Fruit fly (Drosophila melanogaster) whole organism, embryonic: Measurements from ENCODE around the gene IA-2.
A peak's percentile ranks its signal among the peaks of the same experiment; 100 is the strongest.

Source experiments
- CG1233 ChIP-seq: fragments of 200-800 bp; sonication (Bioruptor generic); optimal IDR thresholded peaks from 4 replicates; lab custom pipeline; 2018; ENCODE audit warnings: missing biosample characterization, mild to moderate bottlenecking, missing genetic modification characterization
- CG12744 ChIP-seq: fragments of 200-800 bp; sonication (Bioruptor generic); optimal IDR thresholded peaks from 2 replicates; lab custom pipeline; 2016; ENCODE audit warnings: missing biosample characterization, missing genetic modification characterization
- CG15514 ChIP-seq: fragments of 200-800 bp; sonication (Bioruptor generic); optimal IDR thresholded peaks from 3 replicates; lab custom pipeline; 2017; ENCODE audit warnings: missing biosample characterization, missing genetic modification characterization, mild to moderate bottlenecking, moderate library complexity, missing genetic modification reagents
- CG17328 ChIP-seq: fragments of 200-800 bp; sonication (Bioruptor generic); IDR thresholded peaks from 2 replicates; pipeline ENCODE4 v1.3.6; 2022; ENCODE audit warnings: missing biosample characterization, missing genetic modification characterization
- CG2678 ChIP-seq: fragments of 200-800 bp; sonication (Bioruptor generic); optimal IDR thresholded peaks from 3 replicates; lab custom pipeline; 2019; ENCODE audit warnings: missing biosample characterization, mild to moderate bottlenecking, missing genetic modification characterization, moderate library complexity
- CG31224 ChIP-seq: fragments of 200-800 bp; sonication (Bioruptor generic); IDR thresholded peaks from 2 replicates; pipeline ENCODE4 v1.3.6; 2022; ENCODE audit warnings: missing biosample characterization, missing genetic modification characterization
- CG31441 ChIP-seq: fragments of 200-800 bp; sonication (Bioruptor generic); IDR thresholded peaks from 2 replicates; pipeline ENCODE4 v1.3.6; 2022; ENCODE audit warnings: missing biosample characterization, missing genetic modification characterization
- CG34224 ChIP-seq: fragments of 200-800 bp; sonication (Bioruptor generic); IDR thresholded peaks from 3 replicates; pipeline ENCODE4 v1.3.6; 2022; ENCODE audit warnings: missing biosample characterization, missing genetic modification characterization; ENCODE audit not compliant: partially characterized antibody
- CG6175 ChIP-seq: fragments of 200-800 bp; sonication (Bioruptor generic); IDR thresholded peaks from 3 replicates; pipeline ENCODE4 v1.3.6; 2022; ENCODE audit warnings: missing biosample characterization, missing genetic modification characterization
- CG6654 ChIP-seq: fragments of 200-800 bp; sonication (Bioruptor generic); optimal IDR thresholded peaks from 2 replicates; lab custom pipeline; 2017; ENCODE audit warnings: missing biosample characterization, mild to moderate bottlenecking, missing genetic modification characterization
- CG6689 ChIP-seq: fragments of 200-800 bp; sonication (Bioruptor generic); IDR thresholded peaks from 2 replicates; pipeline ENCODE4 v1.3.6; 2022; ENCODE audit warnings: missing biosample characterization, missing genetic modification characterization
- CG6765 ChIP-seq: fragments of 200-800 bp; sonication (Bioruptor generic); optimal IDR thresholded peaks from 3 replicates; lab custom pipeline; 2017; ENCODE audit warnings: missing biosample characterization, mild to moderate bottlenecking, missing genetic modification characterization
- CG9437 ChIP-seq: fragments of 200-800 bp; sonication (Bioruptor generic); optimal IDR thresholded peaks from 2 replicates; lab custom pipeline; 2018; ENCODE audit warnings: missing biosample characterization, mild to moderate bottlenecking, missing genetic modification characterization
- CG9932 ChIP-seq: fragments of 200-800 bp; sonication (Bioruptor generic); IDR thresholded peaks from 2 replicates; pipeline ENCODE4 v1.3.6; 2022; ENCODE audit warnings: missing biosample characterization, missing genetic modification characterization
- Chrac-16 ChIP-seq: fragments of 200-800 bp; sonication (Bioruptor generic); optimal IDR thresholded peaks from 3 replicates; lab custom pipeline; 2016; ENCODE audit warnings: missing biosample characterization, missing genetic modification characterization
- D ChIP-seq, 2 experiments: fragments of 200-800 bp in 1 of 2; fragments of >200 bp in 1 of 2; sonication (Bioruptor generic) in 1 of 2; optimal IDR thresholded peaks; 2 replicates in 1 of 2; 3 replicates in 1 of 2; lab custom pipeline; 2017; ENCODE audit warnings: mild to moderate bottlenecking in 1 of 2, missing biosample characterization in 1 of 2, missing genetic modification characterization in 1 of 2, missing genetic modification reagents in 1 of 2
- Deaf1 ChIP-seq: fragments of 200-800 bp; optimal IDR thresholded peaks from 3 replicates; lab custom pipeline; 2019; ENCODE audit warnings: missing biosample characterization, mild to moderate bottlenecking, missing genetic modification characterization, moderate library complexity
- Dip3 ChIP-seq: fragments of 200-800 bp; sonication (Bioruptor generic); optimal IDR thresholded peaks from 3 replicates; lab custom pipeline; 2016; ENCODE audit warnings: missing biosample characterization, missing genetic modification characterization
- Ets97D ChIP-seq: fragments of 200-800 bp; sonication (Bioruptor generic); optimal IDR thresholded peaks from 3 replicates; lab custom pipeline; 2016; ENCODE audit warnings: missing biosample characterization, missing genetic modification characterization
- Fer1 ChIP-seq: fragments of 200-800 bp; sonication (Bioruptor generic); optimal IDR thresholded peaks from 2 replicates; lab custom pipeline; 2017; ENCODE audit warnings: missing biosample characterization, mild to moderate bottlenecking, missing genetic modification characterization
- Fer3 ChIP-seq: fragments of 200-800 bp; sonication (Bioruptor generic); optimal IDR thresholded peaks from 2 replicates; lab custom pipeline; 2018; ENCODE audit warnings: missing biosample characterization, mild to moderate bottlenecking, missing genetic modification characterization, moderate library complexity
- HHEX ChIP-seq: fragments of 200-800 bp; sonication (Bioruptor generic); optimal IDR thresholded peaks from 3 replicates; lab custom pipeline; 2017; ENCODE audit warnings: missing biosample characterization, mild to moderate bottlenecking, missing genetic modification characterization, missing genetic modification reagents
- HLH3B ChIP-seq: fragments of 200-800 bp; sonication (Bioruptor generic); IDR thresholded peaks from 2 replicates; pipeline ENCODE4 v1.3.6; 2022; ENCODE audit warnings: missing biosample characterization, missing genetic modification characterization
- MBD-R2 ChIP-seq: fragments of 200-800 bp; sonication (Bioruptor generic); IDR thresholded peaks from 2 replicates; pipeline ENCODE4 v1.3.6; 2022; ENCODE audit warnings: missing biosample characterization, missing genetic modification characterization
- Med ChIP-seq: fragments of 200-800 bp; sonication (Bioruptor generic); peaks from one replicate; lab custom pipeline; 2016; ENCODE audit warnings: missing biosample characterization, missing genetic modification characterization, mild to moderate bottlenecking, inconsistent platforms, moderate library complexity
- Opbp ChIP-seq: fragments of 200-800 bp; sonication (Bioruptor generic); IDR thresholded peaks from 3 replicates; pipeline ENCODE4 v1.3.6; 2022; ENCODE audit warnings: missing biosample characterization, missing genetic modification characterization; ENCODE audit not compliant: partially characterized antibody
- abd-A ChIP-seq: fragments of 200-800 bp; sonication (Bioruptor generic); optimal IDR thresholded peaks from 3 replicates; lab custom pipeline; 2019; ENCODE audit warnings: missing biosample characterization, mild to moderate bottlenecking, missing genetic modification characterization, moderate library complexity
- bcd ChIP-seq: fragments of 200-800 bp; sonication (Bioruptor generic); optimal IDR thresholded peaks from 2 replicates; lab custom pipeline; 2017; ENCODE audit warnings: missing biosample characterization, mild to moderate bottlenecking, missing genetic modification characterization
- chn ChIP-seq: fragments of 200-800 bp; sonication (Bioruptor generic); optimal IDR thresholded peaks from 2 replicates; lab custom pipeline; 2016; ENCODE audit warnings: missing biosample characterization, missing genetic modification characterization
- crp ChIP-seq, 2 experiments: fragments of 200-800 bp; sonication (Bioruptor generic); optimal IDR thresholded peaks; 2 replicates in 1 of 2; 3 replicates in 1 of 2; lab custom pipeline; 2017; ENCODE audit warnings: missing biosample characterization in 2 of 2, missing genetic modification characterization in 2 of 2, mild to moderate bottlenecking in 1 of 2, moderate library complexity in 1 of 2
- dan ChIP-seq: fragments of 200-800 bp; sonication (Bioruptor generic); IDR thresholded peaks from 2 replicates; pipeline ENCODE4 v1.3.6; 2022; ENCODE audit warnings: missing biosample characterization, missing genetic modification characterization
- esg ChIP-seq: fragments of 200-800 bp; sonication (Bioruptor generic); conservative IDR thresholded peaks from 2 replicates; pipeline ENCODE4 v1.3.6; 2022; ENCODE audit warnings: missing biosample characterization, missing genetic modification characterization
- ewg ChIP-seq: fragments of 200-800 bp; sonication (Bioruptor generic); optimal IDR thresholded peaks from 3 replicates; lab custom pipeline; 2017; ENCODE audit warnings: mild to moderate bottlenecking, missing biosample characterization, missing genetic modification reagents, missing genetic modification characterization
- gro ChIP-seq: fragments of 200-800 bp; sonication (Bioruptor generic); optimal IDR thresholded peaks from 2 replicates; lab custom pipeline; 2016; ENCODE audit warnings: missing biosample characterization, missing genetic modification characterization
- gt ChIP-seq: fragments of 200-800 bp; sonication (Bioruptor generic); IDR thresholded peaks from 2 replicates; pipeline ENCODE4 v1.3.6; 2022; ENCODE audit warnings: missing biosample characterization, missing genetic modification characterization
- jigr1 ChIP-seq: fragments of 200-800 bp; sonication (Bioruptor generic); IDR thresholded peaks from 3 replicates; pipeline ENCODE4 v1.3.6; 2022; ENCODE audit warnings: missing biosample characterization, missing genetic modification characterization
- lola ChIP-seq, 3 experiments: fragments of >200 bp in 2 of 3; fragments of 200-800 bp in 1 of 3; sonication (Bioruptor generic) in 1 of 3; optimal IDR thresholded peaks; 2 replicates each; lab custom pipeline; 2017 to 2019; ENCODE audit warnings: missing biosample characterization in 3 of 3, missing genetic modification characterization in 3 of 3, mild to moderate bottlenecking in 1 of 3, moderate library complexity in 1 of 3
- nerfin-2 ChIP-seq: fragments of 200-800 bp; sonication (Bioruptor generic); IDR thresholded peaks from 2 replicates; pipeline ENCODE4 v1.3.6; 2022; ENCODE audit warnings: missing biosample characterization, missing genetic modification characterization; ENCODE audit not compliant: partially characterized antibody
- onecut ChIP-seq: fragments of 200-800 bp; sonication (Bioruptor generic); IDR thresholded peaks from 2 replicates; pipeline ENCODE4 v1.3.6; 2022; ENCODE audit warnings: missing biosample characterization, missing genetic modification characterization
- phol ChIP-seq: fragments of 200-800 bp; sonication (Bioruptor generic); optimal IDR thresholded peaks from 3 replicates; lab custom pipeline; 2018; ENCODE audit warnings: missing biosample characterization, mild to moderate bottlenecking, missing genetic modification characterization, moderate library complexity
- pnt ChIP-seq: fragments of 200-800 bp; sonication (Bioruptor generic); optimal IDR thresholded peaks from 3 replicates; lab custom pipeline; 2016; ENCODE audit warnings: missing biosample characterization, missing genetic modification characterization
- salm ChIP-seq: fragments of 200-800 bp; sonication (Bioruptor generic); optimal IDR thresholded peaks from 2 replicates; lab custom pipeline; 2018; ENCODE audit warnings: missing biosample characterization, mild to moderate bottlenecking, missing genetic modification characterization
- scrt ChIP-seq: fragments of 200-800 bp; sonication (Bioruptor generic); optimal IDR thresholded peaks from 2 replicates; lab custom pipeline; 2018; ENCODE audit warnings: missing biosample characterization, mild to moderate bottlenecking, missing genetic modification characterization, moderate library complexity
- sd ChIP-seq: fragments of 200-800 bp; sonication (Bioruptor generic); optimal IDR thresholded peaks from 3 replicates; lab custom pipeline; 2018; ENCODE audit warnings: missing biosample characterization, mild to moderate bottlenecking, missing genetic modification characterization, moderate library complexity
- sob ChIP-seq: fragments of 200-800 bp; sonication (Bioruptor generic); IDR thresholded peaks from 2 replicates; pipeline ENCODE4 v1.3.6; 2022; ENCODE audit warnings: missing biosample characterization, missing genetic modification characterization
- sqz ChIP-seq: fragments of 200-800 bp; sonication (Bioruptor generic); optimal IDR thresholded peaks from 3 replicates; lab custom pipeline; 2018; ENCODE audit warnings: missing biosample characterization, mild to moderate bottlenecking, missing genetic modification characterization
- zen ChIP-seq: fragments of 200-800 bp; sonication (Bioruptor generic); optimal IDR thresholded peaks from 3 replicates; lab custom pipeline; 2018; ENCODE audit warnings: missing biosample characterization, mild to moderate bottlenecking, missing genetic modification characterization, moderate library complexity

IA-2 gene

dm6 chr2L:1049361-1049760 lies 1.5 kb upstream of the IA-2 start (continued):
- TF ChIP-seq lola (GFP tag; optimal IDR thresholded peaks at IDR 0.05; lab: Kevin White, UChicago) (peak in 1 of 3 experiments; percentile 15), sd (tag; lab: Kevin White, UChicago) (peak; percentile 57), zen (tag; lab: Kevin White, UChicago) (peak; percentile 24), Ets97D (peak; percentile 0), CG1233 (GFP tag; lab: Kevin White, UChicago) (no peak), CG6689 (GFP tag; lab: Robert Waterston, UW) (no peak), CG12744 (GFP tag; lab: Kevin White, UChicago) (peak; percentile 18), Fer1 (GFP tag; lab: Kevin White, UChicago) (no peak), chn (GFP tag; lab: Kevin White, UChicago) (no peak), Med (GFP tag; lab: Kevin White, UChicago) (peak; percentile 25), sob (GFP tag; lab: Robert Waterston, UW) (no peak), phol (tag; lab: Kevin White, UChicago) (peak; percentile 81)

- TF ChIP-seq dan (GFP tag; lab: Robert Waterston, UW): no peak
- peak; percentile 100 for TF ChIP-seq scrt (GFP tag; lab: Kevin White, UChicago)
- peak; percentile 77 for TF ChIP-seq CG6654 (GFP tag; lab: Kevin White, UChicago)
- TF ChIP-seq CG31224 (GFP tag; lab: Robert Waterston, UW): peak; percentile 65
- TF ChIP-seq crp (GFP tag; optimal IDR thresholded peaks at IDR 0.05; lab: Kevin White, UChicago): peak in 1 of 2 experiments; percentile 15
- TF ChIP-seq nerfin-2 (GFP tag; lab: Robert Waterston, UW): peak; percentile 32; the same call in 1 of the 2 replicates
- peak; percentile 97 for TF ChIP-seq onecut
- TF ChIP-seq MBD-R2 (GFP tag; lab: Robert Waterston, UW): peak; percentile 32; the same call in 1 of the 2 replicates
- TF ChIP-seq CG6175 (GFP tag; lab: Robert Waterston, UW): 0 out of 3 replicates have a peak, but pooled peaks have one; percentile 9
- TF ChIP-seq CG17328 (GFP tag; lab: Robert Waterston, UW): no peak
- peak; percentile 97 for TF ChIP-seq ewg
- TF ChIP-seq CG9932: peak; percentile 3; the same call in 1 of the 2 replicates
- TF ChIP-seq CG34224 (GFP tag; lab: Robert Waterston, UW): peak; percentile 15; the same call in 1 of the 3 replicates
- TF ChIP-seq CG15514: peak; percentile 59
- peak; percentile 90 for TF ChIP-seq Deaf1
- TF ChIP-seq abd-A (tag; lab: Kevin White, UChicago): peak; percentile 42
- TF ChIP-seq lola (GFP tag; optimal IDR thresholded peaks at IDR 0.05; lab: Kevin White, UChicago): peak in 1 of 3 experiments; percentile 3
- TF ChIP-seq Chrac-16 (GFP tag; lab: Kevin White, UChicago): no peak
- no peak for TF ChIP-seq salm (tag; lab: Kevin White, UChicago)
Observed at dm6 chr2L:1048846-1049245, 993 bp upstream of the IA-2 start.

- TF ChIP-seq Fer3: peak; percentile 36
- no peak for TF ChIP-seq sqz (GFP tag; lab: Kevin White, UChicago)
- TF ChIP-seq bcd (GFP tag; lab: Kevin White, UChicago): peak; percentile 40
- TF ChIP-seq jigr1 (GFP tag; lab: Robert Waterston, UW): no peak
- TF ChIP-seq CG31441: 0 out of 2 replicates have a peak, but pooled peaks have one; percentile 31
- TF ChIP-seq Dip3: no peak
- no peak for TF ChIP-seq CG9437 (GFP tag; lab: Kevin White, UChicago)
- TF ChIP-seq dan (GFP tag; lab: Robert Waterston, UW): no peak
- TF ChIP-seq gt (GFP tag; lab: Robert Waterston, UW): no peak
- TF ChIP-seq CG6765 (GFP tag; lab: Kevin White, UChicago): no peak
- no peak for TF ChIP-seq HLH3B (GFP tag; lab: Robert Waterston, UW)
- TF ChIP-seq Opbp (GFP tag; lab: Robert Waterston, UW): no peak
- peak; percentile 40 for TF ChIP-seq esg (GFP tag; lab: Robert Waterston, UW)
- no peak for TF ChIP-seq gro (GFP tag; lab: Kevin White, UChicago)
- no peak for TF ChIP-seq sob (GFP tag; lab: Robert Waterston, UW)
- TF ChIP-seq D (optimal IDR thresholded peaks at IDR 0.05; lab: Kevin White, UChicago): no peak
- no peak for TF ChIP-seq D (GFP tag; optimal IDR thresholded peaks at IDR 0.05; lab: Kevin White, UChicago)
- TF ChIP-seq CG2678 (tag; lab: Kevin White, UChicago): peak; percentile 75
- TF ChIP-seq HHEX: peak; percentile 32
- no peak for TF ChIP-seq pnt
Observed at dm6 chr2L:1048427-1048826, 574 bp upstream of the IA-2 start.
